Fruit fly (Drosophila melanogaster) whole organism, adult: ENCODE results near the gene CG14042.

Experiments
- CG11617 ChIP-seq: fragments of 200-800 bp; sonication (Bioruptor generic); optimal IDR thresholded peaks from 2 replicates; lab custom pipeline; 2017; ENCODE audit warnings: mild to moderate bottlenecking, missing biosample characterization, missing genetic modification reagents, missing genetic modification characterization
- CG12768 ChIP-seq: fragments of 200-800 bp; sonication (Bioruptor generic); optimal IDR thresholded peaks from 2 replicates; lab custom pipeline; 2017; ENCODE audit warnings: missing biosample characterization, missing genetic modification characterization, mild to moderate bottlenecking, moderate library complexity, missing genetic modification reagents
- CG14711 ChIP-seq: fragments of 200-800 bp; sonication (Bioruptor generic); optimal IDR thresholded peaks from 2 replicates; lab custom pipeline; 2018; ENCODE audit warnings: missing biosample characterization, mild to moderate bottlenecking, missing genetic modification characterization, moderate library complexity
- CG33017 ChIP-seq: fragments of 200-800 bp; sonication (Bioruptor generic); optimal IDR thresholded peaks from 2 replicates; lab custom pipeline; 2018; ENCODE audit warnings: missing biosample characterization, mild to moderate bottlenecking, missing genetic modification characterization, moderate library complexity
- CG5204 ChIP-seq: fragments of 200-800 bp; sonication (Bioruptor generic); optimal IDR thresholded peaks from 2 replicates; lab custom pipeline; 2016; ENCODE audit warnings: missing biosample characterization, missing genetic modification characterization
- CG7101 ChIP-seq: fragments of 200-800 bp; sonication (Bioruptor generic); optimal IDR thresholded peaks from 2 replicates; lab custom pipeline; 2018; ENCODE audit warnings: missing biosample characterization, mild to moderate bottlenecking, missing genetic modification characterization, moderate library complexity
- Hr96 ChIP-seq: fragments of 200-800 bp; sonication (Bioruptor generic); optimal IDR thresholded peaks from 2 replicates; lab custom pipeline; 2016; ENCODE audit warnings: missing biosample characterization, missing genetic modification characterization
- cic ChIP-seq: fragments of 200-800 bp; sonication (Bioruptor generic); optimal IDR thresholded peaks from 2 replicates; lab custom pipeline; 2017; ENCODE audit warnings: missing biosample characterization, mild to moderate bottlenecking, missing genetic modification characterization, moderate library complexity
- kay ChIP-seq: fragments of 200-800 bp; sonication (Bioruptor generic); peaks from one replicate; lab custom pipeline; 2016; ENCODE audit warnings: missing biosample characterization, missing genetic modification characterization, borderline replicate concordance
- ovo ChIP-seq: fragments of 200-800 bp; sonication (Bioruptor generic); optimal IDR thresholded peaks from 2 replicates; lab custom pipeline; 2016; ENCODE audit warnings: missing biosample characterization, missing genetic modification characterization
- pad ChIP-seq: fragments of 200-800 bp; sonication (Bioruptor generic); optimal IDR thresholded peaks from 3 replicates; lab custom pipeline; 2017; ENCODE audit warnings: missing biosample characterization, missing genetic modification characterization, mild to moderate bottlenecking, moderate library complexity, missing genetic modification reagents
- tj ChIP-seq: fragments of 200-800 bp; sonication (Bioruptor generic); optimal IDR thresholded peaks from 3 replicates; lab custom pipeline; 2017; ENCODE audit warnings: missing biosample characterization, mild to moderate bottlenecking, missing genetic modification characterization, moderate library complexity

DNA sequence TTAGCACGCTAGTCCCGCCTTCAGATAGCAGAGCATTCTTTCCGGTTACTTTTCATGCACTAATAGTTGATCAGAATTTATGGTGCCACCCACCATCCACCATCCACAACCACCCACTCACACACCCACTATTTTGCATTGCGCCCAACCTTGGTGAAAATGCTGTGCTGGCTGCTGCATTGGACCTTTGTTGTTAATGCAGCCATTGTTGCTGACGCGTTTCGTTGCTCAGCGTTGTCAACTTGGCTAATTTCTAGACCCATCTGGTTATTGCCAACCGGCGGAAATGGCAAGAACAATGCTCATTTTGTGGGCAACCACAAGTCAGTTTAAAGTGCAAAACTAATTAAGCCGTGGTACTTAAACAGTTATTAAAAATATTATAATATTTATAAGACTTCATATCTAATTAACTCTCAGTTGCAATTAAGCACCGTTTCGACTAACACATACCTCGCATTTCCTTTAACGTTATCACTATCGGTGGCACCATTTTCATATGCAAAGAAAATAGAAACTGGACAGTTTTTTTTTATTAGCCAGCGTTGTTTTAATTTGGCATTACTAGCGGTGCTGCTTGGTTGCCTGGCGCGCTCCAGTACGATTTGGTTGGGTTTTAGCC lies 51.3 kb downstream of the CG14042 start:
- TF ChIP-seq CG14711, result no peak
- peak; percentile 91 for TF ChIP-seq tj
- TF ChIP-seq CG11617, result no peak
- TF ChIP-seq CG5204 (GFP tag; lab: Kevin White, UChicago), result no peak
- TF ChIP-seq ovo (GFP tag; lab: Kevin White, UChicago), result no peak
- TF ChIP-seq pad (GFP tag; lab: Kevin White, UChicago), result no peak
- TF ChIP-seq CG7101, result no peak
- TF ChIP-seq kay (GFP tag; lab: Kevin White, UChicago), result no peak
- no peak for TF ChIP-seq cic (GFP tag; lab: Kevin White, UChicago)
- no peak for TF ChIP-seq Hr96 (GFP tag; lab: Kevin White, UChicago)
- no peak for TF ChIP-seq CG33017
- TF ChIP-seq CG12768 (GFP tag; lab: Kevin White, UChicago), result no peak
